Worm (Caenorhabditis elegans): ENCODE results near the gene C16C10.4.

ce11 chrIII:4131814-4132555 is 39.2 kb upstream of the C16C10.4 start:
- no peak for TF ChIP-seq unc-62 (GFP tag; optimal IDR thresholded peaks at IDR 0.05)
- no peak for TF ChIP-seq ama-1 (optimal IDR thresholded peaks at IDR 0.05)
- TF ChIP-seq nhr-11 (tag; optimal IDR thresholded peaks at IDR 0.05) = no peak
- no peak for TF ChIP-seq lin-39 (tag; optimal IDR thresholded peaks at IDR 0.05)
- TF ChIP-seq mdl-1 (tag; optimal IDR thresholded peaks at IDR 0.05) = no peak
- no peak for TF ChIP-seq ztf-11 (tag; optimal IDR thresholded peaks at IDR 0.05)
- no peak for TF ChIP-seq skn-1 (tag; optimal IDR thresholded peaks at IDR 0.05)
- no peak for TF ChIP-seq alr-1 (tag; optimal IDR thresholded peaks at IDR 0.05)
- no peak for TF ChIP-seq ztf-4 (tag; optimal IDR thresholded peaks at IDR 0.05)
- TF ChIP-seq F13H6.1 (tag; optimal IDR thresholded peaks at IDR 0.05) = no peak
- TF ChIP-seq ceh-16 (tag; optimal IDR thresholded peaks at IDR 0.05) = no peak
- no peak for TF ChIP-seq aly-2 (tag; optimal IDR thresholded peaks at IDR 0.05)
- TF ChIP-seq snpc-4 (tag; optimal IDR thresholded peaks at IDR 0.05) = no peak
